Worm (Caenorhabditis elegans) whole organism, L4/young adult: Measurements from ENCODE around the gene fbxb-53.
"Not testable (repeated sequence)": the region's sequence is repeated elsewhere in the genome, so short reads cannot be mapped to it uniquely, and the experiment has no call there.

Experiments
- W03F9.2 ChIP-seq: fragments of 150-350 bp; optimal IDR thresholded peaks from 2 replicates; lab custom pipeline; 2014; ENCODE audit warnings: missing biosample characterization, missing genetic modification characterization
- dao-5 ChIP-seq: sonication (generic microtip); optimal IDR thresholded peaks from 2 replicates; lab custom pipeline; 2016; ENCODE audit warnings: missing genotype, missing genetic modification characterization, moderate library complexity, missing compliant biosample characterization
- him-1 ChIP-seq: sonication (generic microtip); optimal IDR thresholded peaks from 2 replicates; lab custom pipeline; 2016; ENCODE audit warnings: missing genotype, missing genetic modification reagents, missing genetic modification characterization, missing compliant biosample characterization

The fbxb-53 gene

DNA sequence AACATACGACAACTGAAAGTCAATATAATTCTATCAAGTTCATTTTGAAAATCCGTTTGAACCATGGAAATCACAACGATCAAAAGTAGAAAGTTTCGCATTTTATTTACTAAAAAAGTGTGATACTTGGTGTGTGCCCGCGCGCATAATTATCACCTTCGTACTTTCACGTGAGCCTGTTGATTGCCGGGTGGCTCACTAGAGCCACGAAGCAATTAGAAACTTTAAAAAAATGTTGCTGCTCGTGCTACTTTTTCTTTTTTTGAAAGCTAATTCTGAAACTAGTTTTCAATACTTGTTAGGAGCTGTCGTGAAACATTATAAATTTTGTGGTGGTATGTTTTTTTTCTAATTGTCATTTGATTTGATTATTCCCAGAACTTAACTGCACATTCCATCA lies 17.8 kb upstream of the fbxb-53 start, which contains the start of the genes irld-9 and irld-33:
TSS of gene irld-9 (minus strand) at position 101 of the 400 bp plus-strand sequence.
TSS of gene irld-33 (plus strand) at position 209 of the 400 bp plus-strand sequence.
- TF ChIP-seq him-1 (tag; lab: Kevin White, UChicago) (no peak), W03F9.2 (tag; lab: Kevin White, UChicago) (no peak), dao-5 (tag; lab: Kevin White, UChicago) (no peak)

DNA sequence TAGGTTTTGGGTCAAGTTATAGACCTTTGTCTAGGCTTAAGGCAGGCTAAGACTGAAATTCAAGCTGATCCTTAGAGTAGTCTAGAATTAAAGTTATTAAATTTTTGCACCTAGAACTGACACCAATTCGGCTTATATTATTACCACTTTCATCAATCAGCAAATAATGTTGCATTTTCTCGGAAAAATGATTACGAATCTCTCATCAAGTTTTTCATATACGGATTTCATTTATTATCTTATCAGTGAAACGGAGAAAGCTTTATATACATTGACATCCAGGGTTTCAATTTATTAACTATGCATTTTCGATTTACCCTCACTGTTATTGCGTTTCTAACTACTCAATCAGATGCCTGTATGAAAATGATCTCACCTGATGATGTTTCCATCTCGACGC lies 15.4 kb upstream of the fbxb-53 start, which contains the start of gene K07G6.1:
TSS of gene K07G6.1 (plus strand) at position 301 of the 400 bp plus-strand sequence.
- no peak for TF ChIP-seq him-1 (tag; lab: Kevin White, UChicago)
- TF ChIP-seq W03F9.2 (tag; lab: Kevin White, UChicago), result no peak
- no peak for TF ChIP-seq dao-5 (tag; lab: Kevin White, UChicago)

DNA sequence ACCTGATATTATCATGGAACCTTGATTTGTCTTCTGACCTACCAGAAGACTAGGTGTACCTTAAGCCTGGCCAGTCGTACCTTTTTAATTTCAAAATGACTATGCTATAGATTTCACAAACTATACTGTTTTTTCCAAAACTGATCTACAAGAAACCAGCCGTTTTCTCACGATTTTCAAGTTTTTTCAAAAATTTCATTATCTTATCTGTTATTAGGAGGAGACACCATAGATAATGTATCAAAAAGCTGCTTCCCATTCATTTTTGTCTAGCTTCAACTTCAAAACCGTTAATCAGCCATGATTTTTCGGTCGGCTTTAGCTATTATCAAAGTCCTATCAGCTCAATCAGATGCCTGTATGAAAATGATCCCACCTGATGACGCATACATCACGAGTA lies 14.1 kb upstream of the fbxb-53 start, which contains the start of gene F36H5.12:
TSS of gene F36H5.12 (plus strand) at position 301 of the 400 bp plus-strand sequence.
- TF ChIP-seq him-1 (tag; lab: Kevin White, UChicago) (no peak), W03F9.2 (tag; lab: Kevin White, UChicago) (no peak), dao-5 (tag; lab: Kevin White, UChicago) (no peak)

DNA sequence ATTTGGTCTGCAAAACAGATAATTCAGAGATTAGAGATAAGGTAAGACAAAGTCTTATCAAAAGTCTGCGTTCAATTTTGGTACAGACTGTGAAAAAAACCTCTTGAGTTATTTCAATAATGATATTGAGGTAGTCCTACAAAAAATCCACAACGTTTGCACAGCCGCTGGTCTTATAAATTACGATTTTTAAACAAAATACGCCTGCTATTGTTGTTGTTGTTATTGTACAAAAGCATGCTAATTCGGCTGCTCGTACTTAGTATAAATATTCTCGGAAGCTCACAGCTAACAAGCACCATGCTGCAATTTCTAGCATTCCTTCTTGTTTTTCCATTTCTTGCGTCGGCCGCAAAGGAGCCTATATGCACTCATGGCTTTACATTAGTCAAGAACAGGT lies 12.5 kb upstream of the fbxb-53 start, which contains the start of gene clec-19:
TSS of gene clec-19 (plus strand) at position 301 of the 400 bp plus-strand sequence.
- TF ChIP-seq W03F9.2 (tag; lab: Kevin White, UChicago), result no peak
- TF ChIP-seq him-1 (tag; lab: Kevin White, UChicago), result no peak
- TF ChIP-seq dao-5 (tag; lab: Kevin White, UChicago), result no peak

DNA sequence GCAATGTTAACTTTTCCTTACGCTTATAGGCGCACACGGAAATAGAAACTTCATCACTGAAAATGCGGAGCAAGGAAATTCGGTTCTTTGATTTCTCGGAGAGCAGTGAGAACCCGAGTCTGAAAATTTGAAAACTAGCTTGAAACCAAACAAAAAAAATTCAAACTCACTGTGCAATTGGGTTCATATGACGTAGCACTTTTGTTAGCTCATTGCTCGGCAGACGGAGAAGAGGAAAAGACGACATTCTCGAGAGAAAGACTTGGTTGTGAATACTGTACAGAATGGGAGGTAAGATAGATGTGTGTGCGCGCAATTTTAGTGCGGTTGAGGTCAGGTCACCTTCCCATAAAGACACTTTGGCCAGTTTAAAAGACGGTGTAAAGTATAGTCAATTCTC lies 6.3 kb upstream of the fbxb-53 start, which contains the start of the genes F36H5.13 and F36H5.8:
TSS of gene F36H5.13 (minus strand) at position 101 of the 400 bp plus-strand sequence.
TSS of gene F36H5.8 (minus strand) at position 274 of the 400 bp plus-strand sequence.
- TF ChIP-seq him-1 (tag; lab: Kevin White, UChicago) (no peak), W03F9.2 (tag; lab: Kevin White, UChicago) (no peak), dao-5 (tag; lab: Kevin White, UChicago) (no peak)

DNA sequence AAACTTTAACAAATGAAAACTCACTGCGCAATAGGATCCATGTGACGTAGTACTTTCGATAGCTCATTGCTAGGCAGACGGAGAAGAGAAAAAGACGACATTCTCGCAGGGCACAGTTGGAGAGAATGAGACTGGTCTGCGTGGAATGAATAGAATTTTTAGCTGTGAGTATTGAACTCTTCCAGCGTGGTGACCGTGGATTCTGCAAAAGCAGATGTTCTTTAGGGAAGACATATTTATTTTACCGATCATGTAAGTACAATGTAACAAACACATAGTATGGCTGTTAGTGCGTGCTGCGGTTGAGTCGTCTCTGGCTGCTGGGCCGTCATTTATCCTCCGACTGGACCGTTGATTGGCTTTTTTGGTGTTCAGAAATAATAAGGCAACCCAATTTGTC lies 3.7 kb upstream of the fbxb-53 start, which contains the start of gene F36H5.9:
TSS of gene F36H5.9 (minus strand) at position 101 of the 400 bp plus-strand sequence.
- TF ChIP-seq W03F9.2 (tag; lab: Kevin White, UChicago) (no peak), him-1 (tag; lab: Kevin White, UChicago) (no peak), dao-5 (tag; lab: Kevin White, UChicago) (no peak)

DNA sequence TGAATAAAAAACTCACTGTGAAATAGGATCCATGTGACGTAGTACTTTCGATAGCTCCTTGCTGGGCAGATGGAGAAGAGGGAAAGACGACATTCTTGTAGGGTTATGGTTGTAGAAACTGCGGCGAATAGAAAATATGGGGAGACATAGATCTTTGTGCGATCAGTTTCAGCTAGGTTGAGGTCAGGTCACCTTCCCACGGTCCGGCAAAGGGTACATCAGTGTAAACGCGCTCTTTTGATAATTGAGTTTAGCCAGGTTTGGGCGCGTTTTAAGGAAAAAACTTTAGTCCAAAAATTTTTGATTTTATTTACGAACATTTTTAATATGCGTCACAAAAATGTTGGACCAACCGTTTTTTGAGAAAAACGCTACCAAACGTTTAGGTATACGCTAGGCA lies 610 bp upstream of the fbxb-53 start, which contains the start of gene F36H5.17:
TSS of gene F36H5.17 (minus strand) at position 101 of the 400 bp plus-strand sequence.
- TF ChIP-seq W03F9.2 (tag; lab: Kevin White, UChicago), result no peak
- TF ChIP-seq dao-5 (tag; lab: Kevin White, UChicago), result no peak
- no peak for TF ChIP-seq him-1 (tag; lab: Kevin White, UChicago)

DNA sequence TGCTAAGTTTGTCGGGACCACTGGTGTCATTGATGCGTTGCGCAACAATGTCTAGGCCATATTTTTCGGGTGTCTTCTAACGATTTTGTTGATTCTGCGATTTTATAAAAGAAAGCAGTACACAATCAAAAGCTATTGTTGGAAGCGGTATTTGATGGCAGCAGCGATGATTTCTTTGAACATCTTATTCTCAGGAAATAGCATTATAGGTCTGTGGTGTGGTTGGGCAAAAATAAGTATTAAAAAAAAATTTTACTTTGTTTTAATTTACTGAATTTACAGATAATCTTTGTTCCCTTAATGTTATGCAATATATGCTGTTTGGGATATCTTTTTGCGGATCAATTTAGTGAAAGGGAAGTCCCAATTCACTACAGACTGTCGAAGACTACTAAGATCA lies 351 bp downstream of the fbxb-53 start, which contains the start of gene F36H5.10:
TSS of gene F36H5.10 (plus strand) at position 301 of the 400 bp plus-strand sequence.
- TF ChIP-seq him-1 (tag; lab: Kevin White, UChicago) (no peak), W03F9.2 (tag; lab: Kevin White, UChicago) (no peak), dao-5 (tag; lab: Kevin White, UChicago) (no peak)

DNA sequence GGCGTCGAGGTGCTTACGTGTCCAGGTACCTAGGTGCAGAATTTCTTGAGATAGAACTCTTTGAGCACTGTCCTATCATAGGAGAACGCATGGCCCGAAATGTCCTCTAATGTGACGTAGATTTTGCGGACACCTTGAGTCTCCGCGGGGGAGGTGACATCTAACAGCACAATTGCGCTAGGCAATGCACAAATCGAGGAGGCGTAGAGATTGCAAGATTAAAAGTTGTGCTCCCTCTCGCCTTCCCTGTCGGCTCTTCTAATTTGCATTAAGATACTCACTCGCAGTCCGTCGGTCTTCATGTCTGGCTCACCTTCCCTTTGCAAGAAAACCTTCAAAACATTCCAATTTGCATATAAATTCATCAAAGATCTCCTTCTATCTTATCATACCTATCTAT lies 2.9 kb downstream of the fbxb-53 start, which contains the start of gene F36H5.18:
TSS of gene F36H5.18 (plus strand) at position 301 of the 400 bp plus-strand sequence.
- TF ChIP-seq W03F9.2 (tag; lab: Kevin White, UChicago) (no peak), him-1 (tag; lab: Kevin White, UChicago) (no peak), dao-5 (tag; lab: Kevin White, UChicago) (no peak)

DNA sequence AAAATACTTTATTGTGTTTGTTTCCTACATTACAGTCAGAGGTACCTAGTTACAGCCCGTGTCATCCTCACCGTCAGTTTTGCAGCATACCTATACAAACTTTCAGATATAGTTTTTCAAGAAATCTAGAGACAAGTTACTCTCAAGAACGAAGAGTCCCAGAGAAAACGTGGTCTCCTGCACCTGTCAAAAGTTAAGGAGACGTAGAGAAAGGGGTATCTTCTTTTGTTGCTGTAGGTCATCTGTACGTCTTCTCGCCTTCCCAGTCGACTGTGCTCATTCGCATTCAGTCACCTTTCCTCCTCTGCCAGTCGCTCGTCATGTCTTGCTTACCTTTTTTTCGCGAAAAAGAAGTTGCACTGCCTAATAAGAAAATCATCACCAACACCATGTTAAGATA lies 4.9 kb downstream of the fbxb-53 start, which contains the start of gene F36H5.4:
TSS of gene F36H5.4 (plus strand) at position 301 of the 400 bp plus-strand sequence.
- no peak for TF ChIP-seq him-1 (tag; lab: Kevin White, UChicago)
- TF ChIP-seq dao-5 (tag; lab: Kevin White, UChicago), result no peak
- no peak for TF ChIP-seq W03F9.2 (tag; lab: Kevin White, UChicago)

DNA sequence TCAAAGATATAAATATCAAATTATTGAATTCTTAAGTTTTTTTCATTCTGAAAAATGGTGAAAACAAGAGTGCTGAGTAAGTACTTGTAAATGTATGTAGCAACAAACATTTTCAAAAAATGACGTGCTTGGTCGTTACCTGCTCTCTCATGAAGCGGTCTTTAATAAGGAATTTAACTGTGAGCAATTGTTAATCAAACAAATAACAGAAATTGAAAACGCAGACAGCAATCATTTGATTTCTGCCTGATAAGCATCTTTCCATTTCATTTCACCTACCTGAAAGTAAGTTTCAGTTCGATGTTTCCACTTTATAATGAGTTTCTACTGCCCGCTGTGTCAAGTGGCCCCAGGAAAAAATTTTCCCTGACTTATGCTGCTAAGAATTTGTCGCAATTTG lies 6.4 kb downstream of the fbxb-53 start, which contains the start of gene math-28:
TSS of gene math-28 (plus strand) at position 301 of the 400 bp plus-strand sequence.
- no peak for TF ChIP-seq him-1 (tag; lab: Kevin White, UChicago)
- TF ChIP-seq W03F9.2 (tag; lab: Kevin White, UChicago), result no peak
- TF ChIP-seq dao-5 (tag; lab: Kevin White, UChicago), result no peak

DNA sequence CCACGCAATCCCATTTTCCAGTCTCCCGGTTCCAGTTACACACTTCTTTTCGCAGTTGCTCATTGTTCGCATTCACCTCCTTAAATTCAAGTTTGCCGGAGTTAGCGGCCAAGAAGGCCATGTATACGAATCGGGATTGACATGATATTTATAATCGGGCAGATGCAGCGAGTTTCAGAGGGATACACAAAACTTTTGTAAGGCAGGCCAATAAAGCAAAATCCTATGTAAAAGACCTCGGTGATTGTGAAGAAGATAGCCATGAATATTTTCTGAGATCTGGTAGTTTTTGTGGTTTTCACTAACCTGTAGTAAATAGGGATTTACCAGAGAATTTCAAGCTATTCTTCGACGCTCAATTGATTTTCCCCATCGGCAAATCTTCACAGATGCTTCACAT lies 10.0 kb downstream of the fbxb-53 start:
- TF ChIP-seq dao-5 (tag; lab: Kevin White, UChicago) (no peak), W03F9.2 (tag; lab: Kevin White, UChicago) (no peak), him-1 (tag; lab: Kevin White, UChicago) (no peak)

DNA sequence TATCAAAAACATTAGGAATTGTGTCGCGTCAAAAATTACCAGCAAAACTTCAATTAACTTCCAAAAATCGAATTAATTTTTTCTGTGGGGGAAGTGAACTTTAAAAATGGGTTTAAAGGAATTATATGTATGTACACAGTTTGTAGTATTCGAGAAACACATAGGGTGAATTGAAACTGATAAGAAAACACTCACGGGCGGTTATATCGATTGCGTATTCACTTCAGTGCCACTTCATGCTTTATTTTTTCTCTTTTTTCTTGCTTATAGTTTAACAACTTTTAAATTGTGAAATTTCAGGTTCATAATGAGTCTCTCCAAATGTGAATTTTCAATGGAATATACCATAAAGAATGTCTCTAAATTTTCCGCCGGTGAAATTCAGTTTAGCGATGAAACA lies 14.7 kb downstream of the fbxb-53 start, which contains the start of gene math-26:
TSS of gene math-26 (plus strand) at position 301 of the 400 bp plus-strand sequence.
- not testable (repeated sequence) for TF ChIP-seq him-1, dao-5, W03F9.2 (tag; lab: Kevin White, UChicago)
